Fruit fly (Drosophila melanogaster): ENCODE measurements around the gene disco-r.

disco-r gene

dm6 chrX:16124236-16124635 lies 24.5 kb downstream of the disco-r start:
- no peak for TF ChIP-seq psq (optimal IDR thresholded peaks at IDR 0.05)
- no peak for TF ChIP-seq insv (optimal IDR thresholded peaks at IDR 0.05)
- TF ChIP-seq Myc (optimal IDR thresholded peaks at IDR 0.05) = no peak
- no peak for TF ChIP-seq ttk (optimal IDR thresholded peaks at IDR 0.05)
- TF ChIP-seq Sin3A (optimal IDR thresholded peaks at IDR 0.05) = no peak
- TF ChIP-seq h (optimal IDR thresholded peaks at IDR 0.05) = no peak

- TF ChIP-seq ttk (optimal IDR thresholded peaks at IDR 0.05) (no peak), Sin3A (optimal IDR thresholded peaks at IDR 0.05) (no peak), h (optimal IDR thresholded peaks at IDR 0.05) (no peak), psq (optimal IDR thresholded peaks at IDR 0.05) (no peak), Myc (optimal IDR thresholded peaks at IDR 0.05) (no peak), insv (optimal IDR thresholded peaks at IDR 0.05) (no peak)
Measured at dm6 chrX:16111655-16112054, 37.1 kb downstream of the disco-r start.

- TF ChIP-seq ttk (optimal IDR thresholded peaks at IDR 0.05) (no peak), insv (optimal IDR thresholded peaks at IDR 0.05) (no peak), Myc (optimal IDR thresholded peaks at IDR 0.05) (no peak), h (optimal IDR thresholded peaks at IDR 0.05) (no peak), psq (optimal IDR thresholded peaks at IDR 0.05) (no peak), Sin3A (optimal IDR thresholded peaks at IDR 0.05) (no peak)
Measured at dm6 chrX:16105715-16106114, 43.1 kb downstream of the disco-r start.

- TF ChIP-seq insv (optimal IDR thresholded peaks at IDR 0.05) (no peak), ttk (optimal IDR thresholded peaks at IDR 0.05) (no peak), Sin3A (optimal IDR thresholded peaks at IDR 0.05) (no peak), Myc (optimal IDR thresholded peaks at IDR 0.05) (no peak), h (optimal IDR thresholded peaks at IDR 0.05) (no peak), psq (optimal IDR thresholded peaks at IDR 0.05) (no peak)
Measured at dm6 chrX:16104738-16105426, 43.9 kb downstream of the disco-r start, which contains the start of the genes CG42353 and CG42354. Gene CG42353, minus strand, starts transcription at chrX:16104946. Gene CG42354, minus strand, starts transcription at chrX:16104946.

dm6 chrX:16104056-16104737 lies 44.6 kb downstream of the disco-r start:
- TF ChIP-seq psq (optimal IDR thresholded peaks at IDR 0.05) (no peak), insv (optimal IDR thresholded peaks at IDR 0.05) (no peak)

- TF ChIP-seq Sin3A (optimal IDR thresholded peaks at IDR 0.05) (no peak), Myc (optimal IDR thresholded peaks at IDR 0.05) (no peak), psq (optimal IDR thresholded peaks at IDR 0.05) (no peak), ttk (optimal IDR thresholded peaks at IDR 0.05) (no peak), insv (optimal IDR thresholded peaks at IDR 0.05) (no peak), h (optimal IDR thresholded peaks at IDR 0.05) (no peak)
Measured at dm6 chrX:16103482-16103881, 45.3 kb downstream of the disco-r start.

dm6 chrX:16102338-16103218 lies 46.2 kb downstream of the disco-r start:
- TF ChIP-seq ttk (optimal IDR thresholded peaks at IDR 0.05) (no peak), psq (optimal IDR thresholded peaks at IDR 0.05) (no peak), Myc (optimal IDR thresholded peaks at IDR 0.05) (no peak), Sin3A (optimal IDR thresholded peaks at IDR 0.05) (no peak), insv (optimal IDR thresholded peaks at IDR 0.05) (no peak), h (optimal IDR thresholded peaks at IDR 0.05) (no peak)

- TF ChIP-seq Myc (optimal IDR thresholded peaks at IDR 0.05) (no peak), Sin3A (optimal IDR thresholded peaks at IDR 0.05) (no peak), ttk (optimal IDR thresholded peaks at IDR 0.05) (no peak), psq (optimal IDR thresholded peaks at IDR 0.05) (no peak), h (optimal IDR thresholded peaks at IDR 0.05) (no peak), insv (optimal IDR thresholded peaks at IDR 0.05) (no peak)
Measured at dm6 chrX:16100726-16101351, 47.9 kb downstream of the disco-r start.

- TF ChIP-seq Myc (optimal IDR thresholded peaks at IDR 0.05) = no peak
- no peak for TF ChIP-seq insv (optimal IDR thresholded peaks at IDR 0.05)
- TF ChIP-seq h (optimal IDR thresholded peaks at IDR 0.05) = no peak
- TF ChIP-seq ttk (optimal IDR thresholded peaks at IDR 0.05) = no peak
- TF ChIP-seq psq (optimal IDR thresholded peaks at IDR 0.05) = no peak
- TF ChIP-seq Sin3A (optimal IDR thresholded peaks at IDR 0.05) = no peak
Measured at dm6 chrX:16096488-16096887, 52.3 kb downstream of the disco-r start.

dm6 chrX:16092614-16093280 lies 56.0 kb downstream of the disco-r start:
- TF ChIP-seq h (optimal IDR thresholded peaks at IDR 0.05) (no peak), insv (optimal IDR thresholded peaks at IDR 0.05) (no peak), ttk (optimal IDR thresholded peaks at IDR 0.05) (no peak), Myc (optimal IDR thresholded peaks at IDR 0.05) (no peak), Sin3A (optimal IDR thresholded peaks at IDR 0.05) (no peak), psq (optimal IDR thresholded peaks at IDR 0.05) (no peak)

- TF ChIP-seq Myc (optimal IDR thresholded peaks at IDR 0.05) = no peak
- no peak for TF ChIP-seq insv (optimal IDR thresholded peaks at IDR 0.05)
- TF ChIP-seq h (optimal IDR thresholded peaks at IDR 0.05) = no peak
- TF ChIP-seq Sin3A (optimal IDR thresholded peaks at IDR 0.05) = no peak
- TF ChIP-seq psq (optimal IDR thresholded peaks at IDR 0.05) = no peak
- TF ChIP-seq ttk (optimal IDR thresholded peaks at IDR 0.05) = no peak
Measured at dm6 chrX:16091431-16091990, 57.3 kb downstream of the disco-r start, which contains the start of gene Tob. Gene Tob, minus strand, starts transcription at chrX:16091495.

Data from Kc167 (cell line).